Fruit fly (Drosophila melanogaster) whole organism, embryonic: ENCODE data around the gene RabX6.

Experiments used
- Ada2b ChIP-seq: fragments of 200-800 bp; sonication (Bioruptor generic); IDR thresholded peaks from 2 replicates; pipeline ENCODE4 v1.3.6; 2022; ENCODE audit warnings: missing biosample characterization, missing genetic modification characterization
- CG10565 ChIP-seq: fragments of 200-800 bp; sonication (Bioruptor generic); optimal IDR thresholded peaks from 3 replicates; lab custom pipeline; 2016; ENCODE audit warnings: missing biosample characterization, mild to moderate bottlenecking, missing genetic modification characterization
- CG13123 ChIP-seq: fragments of 200-800 bp; sonication (Bioruptor generic); optimal IDR thresholded peaks from 2 replicates; lab custom pipeline; 2016; ENCODE audit warnings: missing biosample characterization, missing genetic modification characterization
- CG13287 ChIP-seq: fragments of 200-800 bp; sonication (Bioruptor generic); IDR thresholded peaks from 2 replicates; pipeline ENCODE4 v1.3.6; 2022; ENCODE audit warnings: missing biosample characterization, missing genetic modification characterization; ENCODE audit not compliant: partially characterized antibody
- CG15269 ChIP-seq: fragments of 200-800 bp; sonication (Bioruptor generic); optimal IDR thresholded peaks from 2 replicates; lab custom pipeline; 2018; ENCODE audit warnings: missing biosample characterization, mild to moderate bottlenecking, missing genetic modification characterization, moderate library complexity
- CG16779 ChIP-seq: fragments of 200-800 bp; sonication (Bioruptor generic); IDR thresholded peaks from 2 replicates; pipeline ENCODE4 v1.3.6; 2022; ENCODE audit warnings: missing biosample characterization, missing genetic modification characterization
- CG17385 ChIP-seq: fragments of 200-800 bp; sonication (Bioruptor generic); optimal IDR thresholded peaks from 3 replicates; lab custom pipeline; 2018; ENCODE audit warnings: missing biosample characterization, mild to moderate bottlenecking, missing genetic modification characterization
- CG17829 ChIP-seq: fragments of 200-800 bp; optimal IDR thresholded peaks from 2 replicates; lab custom pipeline; 2019; ENCODE audit warnings: missing biosample characterization, mild to moderate bottlenecking, missing genetic modification characterization, moderate library complexity
- CG30403 ChIP-seq: fragments of 200-800 bp; sonication (Bioruptor generic); optimal IDR thresholded peaks from 3 replicates; lab custom pipeline; 2016; ENCODE audit warnings: missing biosample characterization, missing genetic modification characterization
- CG31388 ChIP-seq: fragments of 200-800 bp; sonication (Bioruptor generic); optimal IDR thresholded peaks from 2 replicates; lab custom pipeline; 2016; ENCODE audit warnings: missing biosample characterization, missing genetic modification characterization
- CG32532 ChIP-seq: fragments of 200-800 bp; sonication (Bioruptor generic); IDR thresholded peaks from 2 replicates; pipeline ENCODE4 v1.3.6; 2022; ENCODE audit warnings: missing biosample characterization, missing genetic modification characterization
- CG6175 ChIP-seq: fragments of 200-800 bp; sonication (Bioruptor generic); IDR thresholded peaks from 3 replicates; pipeline ENCODE4 v1.3.6; 2022; ENCODE audit warnings: missing biosample characterization, missing genetic modification characterization
- CG6791 ChIP-seq: fragments of 200-800 bp; sonication (Bioruptor generic); IDR thresholded peaks from 3 replicates; pipeline ENCODE4 v1.3.6; 2022; ENCODE audit warnings: missing biosample characterization, missing genetic modification characterization; ENCODE audit not compliant: partially characterized antibody
- CG7271 ChIP-seq: fragments of 200-800 bp; sonication (Bioruptor generic); optimal IDR thresholded peaks from 2 replicates; lab custom pipeline; 2018; ENCODE audit warnings: missing biosample characterization, mild to moderate bottlenecking, missing genetic modification characterization, moderate library complexity
- CG7786 ChIP-seq: fragments of 200-800 bp; sonication (Bioruptor generic); optimal IDR thresholded peaks from 2 replicates; lab custom pipeline; 2016; ENCODE audit warnings: missing biosample characterization, missing genetic modification characterization
- CG8944 ChIP-seq: fragments of 200-800 bp; sonication (Bioruptor generic); optimal IDR thresholded peaks from 3 replicates; lab custom pipeline; 2016; ENCODE audit warnings: missing biosample characterization, missing genetic modification characterization
- CTCF ChIP-seq: fragments of 200-800 bp; sonication (Bioruptor generic); optimal IDR thresholded peaks from 2 replicates; lab custom pipeline; 2017; ENCODE audit warnings: missing biosample characterization, mild to moderate bottlenecking, missing genetic modification characterization, moderate library complexity
- D19B ChIP-seq: fragments of 200-800 bp; sonication (Bioruptor generic); optimal IDR thresholded peaks from 2 replicates; lab custom pipeline; 2017; ENCODE audit warnings: missing biosample characterization, mild to moderate bottlenecking, missing genetic modification characterization
- Doc2 ChIP-seq: fragments of 200-800 bp; sonication (Bioruptor generic); IDR thresholded peaks from 2 replicates; pipeline ENCODE4 v1.3.6; 2022; ENCODE audit warnings: missing biosample characterization, missing genetic modification characterization
- H2.0 ChIP-seq: fragments of 200-800 bp; sonication (Bioruptor generic); IDR thresholded peaks from 2 replicates; pipeline ENCODE4 v1.3.6; 2022; ENCODE audit warnings: missing biosample characterization, missing genetic modification characterization
- HLH4C ChIP-seq: fragments of 200-800 bp; sonication (Bioruptor generic); IDR thresholded peaks from 3 replicates; pipeline ENCODE4 v1.3.6; 2022; ENCODE audit warnings: missing biosample characterization, missing genetic modification characterization; ENCODE audit not compliant: partially characterized antibody
- Hr39 ChIP-seq: fragments of >200 bp; optimal IDR thresholded peaks from 2 replicates; lab custom pipeline; 2017
- Hr78 ChIP-seq, 2 experiments: fragments of 200-800 bp in 1 of 2; fragments of >200 bp in 1 of 2; sonication (Bioruptor generic) in 1 of 2; optimal IDR thresholded peaks; 2 replicates each; lab custom pipeline; 2017 to 2019; ENCODE audit warnings: missing biosample characterization in 2 of 2, missing genetic modification characterization in 2 of 2, mild to moderate bottlenecking in 1 of 2, moderate library complexity in 1 of 2
- Lhr ChIP-seq: fragments of 200-800 bp; sonication (Bioruptor generic); optimal IDR thresholded peaks from 3 replicates; lab custom pipeline; 2017; ENCODE audit warnings: mild to moderate bottlenecking, missing biosample characterization, missing genetic modification reagents, missing genetic modification characterization
- Mes4 ChIP-seq: fragments of 200-800 bp; sonication (Bioruptor generic); optimal IDR thresholded peaks from 2 replicates; lab custom pipeline; 2016; ENCODE audit warnings: missing biosample characterization, missing genetic modification characterization
- Myb ChIP-seq: fragments of 200-800 bp; sonication (Bioruptor generic); optimal IDR thresholded peaks from 2 replicates; lab custom pipeline; 2016; ENCODE audit warnings: missing biosample characterization, missing genetic modification characterization
- NC2β ChIP-seq: fragments of 200-800 bp; sonication (Bioruptor generic); optimal IDR thresholded peaks from 2 replicates; lab custom pipeline; 2016; ENCODE audit warnings: missing biosample characterization, missing genetic modification characterization
- Nf-YA ChIP-seq: fragments of 200-800 bp; sonication (Bioruptor generic); IDR thresholded peaks from 2 replicates; pipeline ENCODE4 v1.3.6; 2022; ENCODE audit warnings: missing biosample characterization, missing genetic modification characterization
- NfI ChIP-seq: fragments of 200-800 bp; sonication (Bioruptor generic); optimal IDR thresholded peaks from 3 replicates; lab custom pipeline; 2018; ENCODE audit warnings: missing biosample characterization, mild to moderate bottlenecking, missing genetic modification characterization, moderate library complexity
- Scr ChIP-seq: fragments of 200-800 bp; sonication (Bioruptor generic); IDR thresholded peaks from 2 replicates; pipeline ENCODE4 v1.3.6; 2022; ENCODE audit warnings: missing biosample characterization, missing genetic modification characterization; ENCODE audit not compliant: partially characterized antibody
- Sry-β ChIP-seq: fragments of 200-800 bp; sonication (Bioruptor generic); optimal IDR thresholded peaks from 2 replicates; lab custom pipeline; 2018; ENCODE audit warnings: missing biosample characterization, mild to moderate bottlenecking, missing genetic modification characterization, moderate library complexity
- Xrp1 ChIP-seq: fragments of 200-800 bp; sonication (Bioruptor generic); IDR thresholded peaks from 2 replicates; pipeline ENCODE4 v1.3.6; 2022; ENCODE audit warnings: missing biosample characterization, missing genetic modification characterization
- ac ChIP-seq: fragments of 200-800 bp; sonication (Bioruptor generic); optimal IDR thresholded peaks from 3 replicates; lab custom pipeline; 2017; ENCODE audit warnings: missing biosample characterization, mild to moderate bottlenecking, missing genetic modification characterization
- cad ChIP-seq: fragments of >200 bp; optimal IDR thresholded peaks from 2 replicates; lab custom pipeline; 2017; ENCODE audit warnings: missing biosample characterization, missing genetic modification characterization
- ci ChIP-seq: fragments of 200-800 bp; sonication (Bioruptor generic); IDR thresholded peaks from 3 replicates; pipeline ENCODE4 v1.3.6; 2022; ENCODE audit warnings: missing biosample characterization, missing genetic modification characterization
- crp ChIP-seq, 2 experiments: fragments of 200-800 bp; sonication (Bioruptor generic); optimal IDR thresholded peaks; 2 replicates in 1 of 2; 3 replicates in 1 of 2; lab custom pipeline; 2017; ENCODE audit warnings: missing biosample characterization in 2 of 2, missing genetic modification characterization in 2 of 2, mild to moderate bottlenecking in 1 of 2, moderate library complexity in 1 of 2
- disco-r ChIP-seq: fragments of 200-800 bp; sonication (Bioruptor generic); optimal IDR thresholded peaks from 2 replicates; lab custom pipeline; 2016; ENCODE audit warnings: missing biosample characterization, missing genetic modification characterization
- ems ChIP-seq: fragments of 200-800 bp; sonication (Bioruptor generic); optimal IDR thresholded peaks from 3 replicates; lab custom pipeline; 2016; ENCODE audit warnings: missing biosample characterization, missing genetic modification characterization
- fd102C ChIP-seq: fragments of 200-800 bp; sonication (Bioruptor generic); optimal IDR thresholded peaks from 2 replicates; lab custom pipeline; 2018; ENCODE audit warnings: missing biosample characterization, mild to moderate bottlenecking, missing genetic modification characterization, moderate library complexity
- fru ChIP-seq: fragments of >200 bp; optimal IDR thresholded peaks from 2 replicates; lab custom pipeline; 2017
- ham ChIP-seq: fragments of 200-800 bp; sonication (Bioruptor generic); IDR thresholded peaks from 2 replicates; pipeline ENCODE4 v1.3.6; 2022; ENCODE audit warnings: missing biosample characterization, missing genetic modification characterization
- insv ChIP-seq, 2 experiments: fragments of 200-800 bp; sonication (Bioruptor generic); optimal IDR thresholded peaks; 3 replicates each; lab custom pipeline; 2016 to 2018; ENCODE audit warnings: missing biosample characterization in 2 of 2, missing genetic modification characterization in 2 of 2
- jing ChIP-seq: fragments of 200-800 bp; sonication (Bioruptor generic); optimal IDR thresholded peaks from 2 replicates; lab custom pipeline; 2018; ENCODE audit warnings: missing biosample characterization, mild to moderate bottlenecking, missing genetic modification characterization
- mam ChIP-seq: fragments of 200-800 bp; sonication (Bioruptor generic); optimal IDR thresholded peaks from 3 replicates; lab custom pipeline; 2016; ENCODE audit warnings: missing biosample characterization, missing genetic modification characterization
- nau ChIP-seq: fragments of 200-800 bp; sonication (Bioruptor generic); optimal IDR thresholded peaks from 3 replicates; lab custom pipeline; 2017; ENCODE audit warnings: missing biosample characterization, mild to moderate bottlenecking, missing genetic modification characterization, missing genetic modification reagents
- pb ChIP-seq: fragments of 200-800 bp; sonication (Bioruptor generic); optimal IDR thresholded peaks from 3 replicates; lab custom pipeline; 2016; ENCODE audit warnings: missing biosample characterization, missing genetic modification characterization
- rib ChIP-seq: fragments of 200-800 bp; sonication (Bioruptor generic); IDR thresholded peaks from 2 replicates; pipeline ENCODE4 v1.3.6; 2022; ENCODE audit warnings: missing biosample characterization, missing genetic modification characterization
- row ChIP-seq: fragments of 200-800 bp; sonication (Bioruptor generic); IDR thresholded peaks from 3 replicates; pipeline ENCODE4 v1.3.6; 2022; ENCODE audit warnings: missing biosample characterization, missing genetic modification characterization
- sens-2 ChIP-seq: fragments of 200-800 bp; sonication (Bioruptor generic); IDR thresholded peaks from 2 replicates; pipeline ENCODE4 v1.3.6; 2022; ENCODE audit warnings: missing biosample characterization, missing genetic modification characterization
- shn ChIP-seq: fragments of 200-800 bp; sonication (Bioruptor generic); optimal IDR thresholded peaks from 3 replicates; lab custom pipeline; 2016; ENCODE audit warnings: missing biosample characterization, missing genetic modification characterization
- ssp ChIP-seq: fragments of 200-800 bp; sonication (Bioruptor generic); IDR thresholded peaks from 2 replicates; pipeline ENCODE4 v1.3.6; 2022; ENCODE audit warnings: missing biosample characterization, missing genetic modification characterization
- tin ChIP-seq: fragments of 200-800 bp; sonication (Bioruptor generic); optimal IDR thresholded peaks from 3 replicates; lab custom pipeline; 2016; ENCODE audit warnings: missing biosample characterization, missing genetic modification characterization
- trem ChIP-seq: fragments of 200-800 bp; optimal IDR thresholded peaks from 3 replicates; lab custom pipeline; 2019; ENCODE audit warnings: missing biosample characterization, mild to moderate bottlenecking, missing genetic modification characterization, moderate library complexity
- zfh2 ChIP-seq: fragments of 200-800 bp; sonication (Bioruptor generic); optimal IDR thresholded peaks from 2 replicates; lab custom pipeline; 2016; ENCODE audit warnings: missing biosample characterization, missing genetic modification characterization

Gene RabX6

DNA sequence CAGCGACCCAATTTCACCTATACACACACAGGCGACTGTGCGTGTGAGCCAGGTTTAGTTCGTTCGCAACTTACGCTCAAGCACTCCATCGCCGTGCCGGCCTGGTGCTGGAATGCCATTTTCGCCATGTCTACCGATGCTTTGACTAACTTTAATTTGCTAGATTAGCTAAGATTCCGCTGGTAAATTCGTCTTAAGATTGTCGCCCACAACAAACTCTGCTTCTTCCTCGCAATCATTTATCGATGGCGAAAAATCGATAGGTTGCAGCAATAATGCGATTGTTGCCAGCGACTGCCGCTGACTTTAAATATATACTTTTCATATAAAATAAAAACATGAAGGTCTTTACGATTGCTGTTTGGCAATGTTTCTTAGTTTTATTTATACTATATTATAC is 37.7 kb upstream of the RabX6 start, which contains the start of gene CG3402 (continued):
- TF ChIP-seq CG31388 (no peak), CG17385 (peak; percentile 98), Mes4 (GFP tag; lab: Kevin White, UChicago) (no peak), crp (GFP tag; optimal IDR thresholded peaks at IDR 0.05; lab: Kevin White, UChicago) (peak in 1 of 2 experiments; percentile 40), ssp (no peak), CG7786 (GFP tag; lab: Kevin White, UChicago) (no peak), ems (GFP tag; lab: Kevin White, UChicago) (no peak), jing (GFP tag; lab: Kevin White, UChicago) (no peak), ac (no peak), CG16779 (GFP tag; lab: Robert Waterston, UW) (no peak), sens-2 (GFP tag; lab: Robert Waterston, UW) (no peak), CG13287 (peak; percentile 82), Lhr (GFP tag; lab: Kevin White, UChicago) (no peak), CG17829 (tag; lab: Kevin White, UChicago) (peak; percentile 14), pb (GFP tag; lab: Kevin White, UChicago) (no peak), rib (GFP tag; lab: Robert Waterston, UW) (no peak), CG10565 (GFP tag; lab: Kevin White, UChicago) (no peak), mam (GFP tag; lab: Kevin White, UChicago) (no peak), cad (GFP tag; lab: Kevin White, UChicago) (no peak), NC2β (no peak), Sry-β (GFP tag; lab: Kevin White, UChicago) (no peak), disco-r (GFP tag; lab: Kevin White, UChicago) (no peak), CG13123 (GFP tag; lab: Kevin White, UChicago) (no peak), Nf-YA (GFP tag; lab: Robert Waterston, UW) (no peak), HLH4C (GFP tag; lab: Robert Waterston, UW) (peak; percentile 85), CG30403 (GFP tag; lab: Kevin White, UChicago) (no peak), Hr39 (lab: Kevin White, UChicago) (no peak), Scr (peak; percentile 76), Xrp1 (GFP tag; lab: Robert Waterston, UW) (no peak), CG6175 (GFP tag; lab: Robert Waterston, UW) (no peak), CG15269 (tag; lab: Kevin White, UChicago) (no peak), fru (no peak), ham (GFP tag; lab: Robert Waterston, UW) (no peak), CG8944 (GFP tag; lab: Kevin White, UChicago) (no peak), trem (tag; lab: Kevin White, UChicago) (peak; percentile 38), row (GFP tag; lab: Robert Waterston, UW) (no peak), CG32532 (no peak), fd102C (GFP tag; lab: Kevin White, UChicago) (no peak), insv (GFP tag; optimal IDR thresholded peaks at IDR 0.05; lab: Kevin White, UChicago) (no peak), H2.0 (GFP tag; lab: Robert Waterston, UW) (no peak), Doc2 (GFP tag; lab: Robert Waterston, UW) (no peak), D19B (GFP tag; lab: Kevin White, UChicago) (no peak), Ada2b (GFP tag; lab: Robert Waterston, UW) (no peak), CG7271 (tag; lab: Kevin White, UChicago) (no peak), NfI (no peak), CG6791 (peak; percentile 63; the same call in 2 of the 3 replicates), shn (GFP tag; lab: Kevin White, UChicago) (no peak), CTCF (GFP tag; lab: Kevin White, UChicago) (no peak), nau (GFP tag; lab: Kevin White, UChicago) (no peak), tin (no peak), ci (GFP tag; lab: Robert Waterston, UW) (no peak), zfh2 (GFP tag; lab: Kevin White, UChicago) (no peak), Hr78 (GFP tag; optimal IDR thresholded peaks at IDR 0.05; lab: Kevin White, UChicago) (no peak), Myb (GFP tag; lab: Kevin White, UChicago) (no peak)
